Worm (Caenorhabditis elegans): Measurements from ENCODE around the gene lim-4.

- TF ChIP-seq tbx-37 (GFP tag; conservative IDR thresholded peaks at IDR 0.05) (no peak), ama-1 (optimal IDR thresholded peaks at IDR 0.05) (no peak), tbx-11 (GFP tag; IDR thresholded peaks at IDR 0.05) (no peak), ceh-13 (GFP tag; optimal IDR thresholded peaks at IDR 0.05) (no peak), sea-1 (GFP tag; conservative IDR thresholded peaks at IDR 0.05) (no peak), ets-7 (tag; optimal IDR thresholded peaks at IDR 0.05) (no peak), hmbx-1 (tag; optimal IDR thresholded peaks at IDR 0.05) (no peak), hmg-4 (GFP tag; optimal IDR thresholded peaks at IDR 0.05) (no peak), ceh-36 (tag; optimal IDR thresholded peaks at IDR 0.05) (no peak), hnd-1 (tag; optimal IDR thresholded peaks at IDR 0.05) (no peak), aly-1 (tag; optimal IDR thresholded peaks at IDR 0.05) (no peak), tra-4 (tag; optimal IDR thresholded peaks at IDR 0.05) (no peak), scrt-1 (GFP tag; IDR thresholded peaks at IDR 0.05) (no peak)
Observed at ce11 chrX:3866197-3866596, 7.1 kb downstream of the lim-4 start.
